Worm (Caenorhabditis elegans): ENCODE measurements around the gene arx-4.

arx-4 gene

DNA sequence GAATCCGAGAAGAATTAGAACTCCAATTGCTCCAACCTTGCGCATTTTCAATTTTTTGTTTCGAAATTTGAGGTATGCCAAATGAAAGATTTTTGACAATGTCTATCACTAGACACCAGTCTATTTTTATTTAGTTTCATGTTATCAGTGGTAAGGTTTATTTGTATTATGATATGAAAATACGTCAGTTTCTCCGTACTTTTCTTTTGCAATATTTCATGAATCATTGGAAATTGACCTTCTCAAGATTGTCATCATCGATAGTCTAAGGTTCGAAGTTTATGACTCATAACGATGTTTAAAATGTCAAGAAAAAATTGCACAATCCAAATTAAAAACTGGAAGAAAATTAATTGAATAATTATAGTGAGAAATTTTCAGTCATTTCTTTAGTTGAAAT, 11.3 kb downstream of the arx-4 start, which contains the start of gene clc-19:
TSS of gene clc-19 (minus strand) at position 135 of the 400 bp plus-strand sequence.
- no peak for TF ChIP-seq fkh-10 (GFP tag; optimal IDR thresholded peaks at IDR 0.05)
- TF ChIP-seq T23F11.4 (GFP tag; optimal IDR thresholded peaks at IDR 0.05), result no peak
- TF ChIP-seq rnt-1 (tag; optimal IDR thresholded peaks at IDR 0.05), result no peak
- TF ChIP-seq unc-55 (GFP tag; optimal IDR thresholded peaks at IDR 0.05), result no peak
- no peak for TF ChIP-seq ceh-14 (tag; optimal IDR thresholded peaks at IDR 0.05)
- no peak for TF ChIP-seq hlh-15 (tag; optimal IDR thresholded peaks at IDR 0.05)
- TF ChIP-seq elt-2 (tag; optimal IDR thresholded peaks at IDR 0.05), result no peak
- TF ChIP-seq unc-42 (tag; optimal IDR thresholded peaks at IDR 0.05), result no peak
- no peak for TF ChIP-seq ceh-30 (tag; optimal IDR thresholded peaks at IDR 0.05)
- TF ChIP-seq nhr-11 (tag; optimal IDR thresholded peaks at IDR 0.05), result no peak
- TF ChIP-seq hlh-6 (tag; optimal IDR thresholded peaks at IDR 0.05), result no peak

DNA sequence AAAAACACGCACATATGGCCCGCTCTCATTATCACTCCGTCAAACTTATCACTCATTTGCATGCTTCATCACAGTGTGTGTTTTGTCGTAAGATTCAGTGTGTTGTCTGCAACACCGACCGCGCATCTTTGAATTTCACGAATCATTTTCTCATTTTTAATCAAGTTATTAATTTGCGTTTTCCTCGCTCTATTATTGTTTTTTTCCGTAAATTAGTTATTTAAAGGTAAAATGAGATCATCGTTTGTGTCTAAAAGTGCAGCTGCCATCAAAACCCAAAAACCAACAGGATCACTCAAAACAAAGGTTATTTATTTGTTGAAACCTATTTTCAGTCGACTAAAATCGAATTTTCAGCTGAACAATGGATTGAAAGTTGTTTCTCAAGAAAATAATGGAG, 17.5 kb downstream of the arx-4 start, which contains the start of the genes T24C4.5 and ucr-2.3:
TSS of gene T24C4.5 (minus strand) at position 101 of the 400 bp plus-strand sequence.
TSS of gene ucr-2.3 (plus strand) at position 227 of the 400 bp plus-strand sequence.
- no peak for TF ChIP-seq fkh-10 (GFP tag; optimal IDR thresholded peaks at IDR 0.05)
- no peak for TF ChIP-seq ceh-45 (GFP tag; IDR thresholded peaks at IDR 0.05)
- TF ChIP-seq nhr-11 (tag; optimal IDR thresholded peaks at IDR 0.05), result no peak
- TF ChIP-seq hlh-6 (tag; optimal IDR thresholded peaks at IDR 0.05), result no peak

DNA sequence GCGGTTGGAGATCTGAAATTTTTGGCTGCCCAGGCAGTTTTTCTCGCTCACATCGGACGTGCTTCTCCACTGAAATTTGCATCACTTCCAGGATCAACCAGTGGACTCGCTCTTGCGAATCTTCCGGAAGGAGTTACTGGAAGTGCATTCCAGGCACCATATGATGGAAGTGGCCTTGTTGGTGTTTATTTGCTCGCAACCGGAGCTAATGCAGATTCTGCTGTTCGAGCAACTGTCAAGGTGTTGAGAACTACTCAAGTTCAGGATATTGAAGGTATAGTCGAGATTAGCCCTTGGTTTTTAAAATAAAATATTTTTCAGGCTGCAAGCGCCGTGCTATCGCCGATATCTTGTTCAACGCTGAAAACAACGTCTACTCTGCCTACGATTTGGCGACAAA, 18.7 kb downstream of the arx-4 start:
- TF ChIP-seq ets-4 (tag; optimal IDR thresholded peaks at IDR 0.05) (no peak), odd-2 (tag; optimal IDR thresholded peaks at IDR 0.05) (no peak), sox-4 (tag; optimal IDR thresholded peaks at IDR 0.05) (no peak), ceh-14 (tag; optimal IDR thresholded peaks at IDR 0.05) (no peak), nfya-1 (tag; optimal IDR thresholded peaks at IDR 0.05) (no peak), ttx-3 (tag; optimal IDR thresholded peaks at IDR 0.05) (no peak), ceh-9 (tag; optimal IDR thresholded peaks at IDR 0.05) (no peak), ztf-16 (tag; optimal IDR thresholded peaks at IDR 0.05) (no peak), T23F11.4 (GFP tag; optimal IDR thresholded peaks at IDR 0.05) (no peak), tbx-7 (tag; optimal IDR thresholded peaks at IDR 0.05) (no peak), fkh-6 (tag; optimal IDR thresholded peaks at IDR 0.05) (no peak), elt-2 (tag; optimal IDR thresholded peaks at IDR 0.05) (no peak), unc-42 (tag; optimal IDR thresholded peaks at IDR 0.05) (no peak), pha-4 (tag; optimal IDR thresholded peaks at IDR 0.05) (no peak), npax-4 (tag; optimal IDR thresholded peaks at IDR 0.05) (no peak), pag-3 (tag; optimal IDR thresholded peaks at IDR 0.05; ENCODE audit: borderline replicate concordance) (no peak), zip-5 (tag; optimal IDR thresholded peaks at IDR 0.05) (no peak), ceh-34 (tag; optimal IDR thresholded peaks at IDR 0.05) (no peak)

DNA sequence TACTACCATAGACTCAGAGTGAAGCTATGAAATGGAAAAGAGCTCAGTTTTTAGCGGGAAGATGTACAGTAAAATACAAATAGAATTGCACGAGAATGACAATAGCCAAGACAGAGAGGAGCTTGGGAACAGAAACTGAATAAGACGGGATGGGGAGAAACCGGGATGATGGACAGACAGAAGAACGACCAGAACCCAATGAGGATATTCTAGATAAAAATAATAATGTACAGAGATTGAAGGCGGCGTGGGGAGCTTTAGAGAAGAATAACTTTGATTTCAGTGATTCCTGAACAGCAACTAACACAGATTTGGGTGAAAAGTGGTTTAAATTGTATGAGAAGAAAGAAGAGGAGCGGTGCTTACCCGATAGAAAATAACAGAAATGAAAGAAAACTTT, 19.4 kb downstream of the arx-4 start:
- TF ChIP-seq che-1 (tag; optimal IDR thresholded peaks at IDR 0.05), result no peak
- TF ChIP-seq elt-2 (tag; optimal IDR thresholded peaks at IDR 0.05), result no peak
- no peak for TF ChIP-seq eyg-1 (tag; optimal IDR thresholded peaks at IDR 0.05)
- no peak for TF ChIP-seq syd-9 (tag; optimal IDR thresholded peaks at IDR 0.05)
- no peak for TF ChIP-seq fkh-6 (tag; optimal IDR thresholded peaks at IDR 0.05)
- no peak for TF ChIP-seq ceh-48 (tag; optimal IDR thresholded peaks at IDR 0.05)
- no peak for TF ChIP-seq hlh-30 (tag; optimal IDR thresholded peaks at IDR 0.05; ENCODE audit: insufficient read depth)
- TF ChIP-seq ceh-6 (GFP tag; optimal IDR thresholded peaks at IDR 0.05), result no peak
- no peak for TF ChIP-seq ztf-16 (tag; optimal IDR thresholded peaks at IDR 0.05)
- no peak for TF ChIP-seq elt-4 (tag; optimal IDR thresholded peaks at IDR 0.05)
- TF ChIP-seq hlh-8 (tag; optimal IDR thresholded peaks at IDR 0.05), result no peak
- TF ChIP-seq unc-86 (tag; optimal IDR thresholded peaks at IDR 0.05), result no peak
- TF ChIP-seq pros-1 (tag; optimal IDR thresholded peaks at IDR 0.05), result no peak
- no peak for TF ChIP-seq ceh-31 (tag; optimal IDR thresholded peaks at IDR 0.05)
- TF ChIP-seq pha-4 (tag; optimal IDR thresholded peaks at IDR 0.05), result no peak
- no peak for TF ChIP-seq rnt-1 (tag; optimal IDR thresholded peaks at IDR 0.05)

Data from whole organism, late embryonic.